5 worm cellular contexts compared by ENCODE assay signal in the genomic region with DNA sequence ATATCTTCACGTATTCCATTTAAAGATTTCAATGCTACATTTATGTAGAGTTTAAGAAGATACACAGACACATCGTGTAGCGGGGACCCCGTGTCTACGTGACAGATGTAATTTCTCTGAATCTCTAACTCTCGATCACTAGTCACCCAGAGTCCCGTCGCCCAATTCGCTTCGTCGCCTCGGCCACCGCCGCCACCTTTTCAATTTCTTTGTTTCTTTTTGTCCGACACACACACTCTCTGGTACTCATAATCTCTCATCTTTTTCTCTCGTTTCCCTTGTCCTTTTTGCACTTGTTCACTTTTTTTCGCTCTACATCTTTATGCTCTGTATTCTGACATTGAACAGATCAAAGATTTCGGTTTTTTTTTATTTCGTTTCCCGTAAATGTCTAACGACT.
TF ChIP-seq lines count a peak whose summit lies in the region.

No protein-coding gene starts in this region.

TF ChIP-seq in whole organism, L1 larva, 84 proteins besides CTCF, POLR2A, EP300 and RAD21 (continued from another document and continues in another):
- no peak for TF ChIP-seq hpl-2 (GFP tag; optimal IDR thresholded peaks at IDR 0.05; lab: Kevin White, UChicago)
- TF ChIP-seq snpc-4 (tag; optimal IDR thresholded peaks at IDR 0.05; lab: Kevin White, UChicago), result peak; percentile 62
- no peak for TF ChIP-seq vab-15 (tag; optimal IDR thresholded peaks at IDR 0.05; lab: Kevin White, UChicago)
- no peak for TF ChIP-seq ceh-90 (tag; optimal IDR thresholded peaks at IDR 0.05; lab: Kevin White, UChicago)
- peak; percentile 81 for TF ChIP-seq tbx-2 (tag; optimal IDR thresholded peaks at IDR 0.05; lab: Kevin White, UChicago)
- peak; percentile 92 for TF ChIP-seq nhr-85 (tag; lab: Kevin White, UChicago)
- no peak for TF ChIP-seq ztf-11 (tag; optimal IDR thresholded peaks at IDR 0.05; lab: Kevin White, UChicago)
- TF ChIP-seq ceh-63 (GFP tag; optimal IDR thresholded peaks at IDR 0.05; lab: Kevin White, UChicago), result no peak
- TF ChIP-seq lin-14 (GFP tag; optimal IDR thresholded peaks at IDR 0.05; lab: Kevin White, UChicago), result peak; percentile 93
- no peak for TF ChIP-seq fkh-10 (GFP tag; optimal IDR thresholded peaks at IDR 0.05; lab: Kevin White, UChicago)
- TF ChIP-seq C34B4.2 (tag; optimal IDR thresholded peaks at IDR 0.05; lab: Kevin White, UChicago), result no peak
- TF ChIP-seq egl-27 (tag; optimal IDR thresholded peaks at IDR 0.05; lab: Kevin White, UChicago), result peak; percentile 40 to 52
- no peak for TF ChIP-seq sptf-1 (tag; optimal IDR thresholded peaks at IDR 0.05; lab: Kevin White, UChicago)
- TF ChIP-seq nhr-71 (tag; optimal IDR thresholded peaks at IDR 0.05; lab: Kevin White, UChicago), result peak; percentile 90
- no peak for TF ChIP-seq ama-1 (optimal IDR thresholded peaks at IDR 0.05; lab: Kevin White, UChicago)
- TF ChIP-seq egl-13 (tag; optimal IDR thresholded peaks at IDR 0.05; lab: Kevin White, UChicago), result no peak
- peak; percentile 62 for TF ChIP-seq dsc-1 (tag; optimal IDR thresholded peaks at IDR 0.05; lab: Kevin White, UChicago)
- peak; percentile 87 for TF ChIP-seq fkh-8 (tag; optimal IDR thresholded peaks at IDR 0.05; lab: Kevin White, UChicago)
- no peak for TF ChIP-seq ceh-8 (GFP tag; optimal IDR thresholded peaks at IDR 0.05; lab: Kevin White, UChicago)
- peak; percentile 72 for TF ChIP-seq swsn-7 (tag; optimal IDR thresholded peaks at IDR 0.05; lab: Kevin White, UChicago)
- TF ChIP-seq ets-5 (GFP tag; IDR thresholded peaks at IDR 0.05; lab: Robert Waterston, UW), result no peak
- no peak for TF ChIP-seq efl-3 (GFP tag; optimal IDR thresholded peaks at IDR 0.05; lab: Kevin White, UChicago)
- peak; percentile 46 for TF ChIP-seq elt-2 (tag; optimal IDR thresholded peaks at IDR 0.05; lab: Kevin White, UChicago)
- peak; percentile 41 for TF ChIP-seq pax-3 (tag; optimal IDR thresholded peaks at IDR 0.05; lab: Kevin White, UChicago)
- no peak for TF ChIP-seq ceh-88 (GFP tag; IDR thresholded peaks at IDR 0.05; lab: Robert Waterston, UW)
- peak; percentile 32 for TF ChIP-seq aly-2 (tag; optimal IDR thresholded peaks at IDR 0.05; lab: Kevin White, UChicago)
- TF ChIP-seq grh-1 (GFP tag; IDR thresholded peaks at IDR 0.05; lab: Robert Waterston, UW), result no peak

TF ChIP-seq in whole organism, L2 larva, 48 proteins besides CTCF, POLR2A, EP300 and RAD21 (continued from another document):
- no peak for TF ChIP-seq peb-1 (tag; optimal IDR thresholded peaks at IDR 0.05; lab: Kevin White, UChicago)
- TF ChIP-seq crh-2 (tag; optimal IDR thresholded peaks at IDR 0.05; lab: Kevin White, UChicago), result peak; percentile 82
- peak; percentile 45 for TF ChIP-seq ceh-16 (tag; optimal IDR thresholded peaks at IDR 0.05; lab: Kevin White, UChicago)
- peak; percentile 67 for TF ChIP-seq sma-3 (GFP tag; optimal IDR thresholded peaks at IDR 0.05; lab: Kevin White, UChicago)
- TF ChIP-seq nhr-12 (tag; optimal IDR thresholded peaks at IDR 0.05; lab: Kevin White, UChicago), result no peak
- TF ChIP-seq nhr-11 (tag; optimal IDR thresholded peaks at IDR 0.05; lab: Kevin White, UChicago), result no peak
- TF ChIP-seq zag-1 (tag; optimal IDR thresholded peaks at IDR 0.05; lab: Kevin White, UChicago), result peak; percentile 48
- peak; percentile 66 for TF ChIP-seq nhr-25 (tag; optimal IDR thresholded peaks at IDR 0.05; lab: Kevin White, UChicago)
- no peak for TF ChIP-seq skn-1 (tag; optimal IDR thresholded peaks at IDR 0.05; lab: Kevin White, UChicago)
- TF ChIP-seq nhr-129 (tag; optimal IDR thresholded peaks at IDR 0.05; lab: Kevin White, UChicago), result peak; percentile 82
- peak; percentile 23 for TF ChIP-seq gmeb-1 (tag; optimal IDR thresholded peaks at IDR 0.05; lab: Kevin White, UChicago)
- TF ChIP-seq ama-1 (optimal IDR thresholded peaks at IDR 0.05; lab: Kevin White, UChicago), result peak; percentile 41
- no peak for TF ChIP-seq alr-1 (tag; optimal IDR thresholded peaks at IDR 0.05; lab: Kevin White, UChicago)
- peak; percentile 8 to 65 for TF ChIP-seq lsy-2 (tag; optimal IDR thresholded peaks at IDR 0.05; lab: Kevin White, UChicago)
- peak; percentile 75 for TF ChIP-seq lin-13 (GFP tag; optimal IDR thresholded peaks at IDR 0.05; lab: Kevin White, UChicago)
- peak; percentile 92 for TF ChIP-seq fos-1 (tag; optimal IDR thresholded peaks at IDR 0.05; lab: Kevin White, UChicago)
- TF ChIP-seq Y55F3AM.14 (GFP tag; optimal IDR thresholded peaks at IDR 0.05; lab: Kevin White, UChicago), result peak; percentile 68
- no peak for TF ChIP-seq nhr-77 (tag; optimal IDR thresholded peaks at IDR 0.05; lab: Kevin White, UChicago)
- peak; percentile 5 for TF ChIP-seq mab-5 (tag; optimal IDR thresholded peaks at IDR 0.05; lab: Kevin White, UChicago)
- peak; percentile 44 for TF ChIP-seq egl-27 (tag; optimal IDR thresholded peaks at IDR 0.05; lab: Kevin White, UChicago)
- TF ChIP-seq ceh-82 (tag; optimal IDR thresholded peaks at IDR 0.05; lab: Kevin White, UChicago), result no peak
- peak; percentile 92 for TF ChIP-seq sma-9 (GFP tag; optimal IDR thresholded peaks at IDR 0.05; lab: Kevin White, UChicago)
- no peak for TF ChIP-seq sma-9 (tag; optimal IDR thresholded peaks at IDR 0.05; lab: Kevin White, UChicago)
- no peak for TF ChIP-seq unc-39 (tag; optimal IDR thresholded peaks at IDR 0.05; lab: Kevin White, UChicago)

TF ChIP-seq in whole organism, L3 larva, 47 proteins besides CTCF, POLR2A, EP300 and RAD21 (continued from another document and continues in another):
- TF ChIP-seq nhr-77 (tag; optimal IDR thresholded peaks at IDR 0.05; lab: Kevin White, UChicago), result no peak
- TF ChIP-seq eor-1 (tag; optimal IDR thresholded peaks at IDR 0.05; lab: Kevin White, UChicago), result no peak
- peak; percentile 86 for TF ChIP-seq ama-1 (optimal IDR thresholded peaks at IDR 0.05; lab: Kevin White, UChicago)
- TF ChIP-seq R02D3.7 (tag; optimal IDR thresholded peaks at IDR 0.05; lab: Kevin White, UChicago), result peak; percentile 4
- TF ChIP-seq nhr-28 (tag; optimal IDR thresholded peaks at IDR 0.05; lab: Kevin White, UChicago), result no peak
- peak; percentile 90 for TF ChIP-seq pha-4 (tag; optimal IDR thresholded peaks at IDR 0.05; lab: Kevin White, UChicago)
- no peak for TF ChIP-seq daf-12 (tag; optimal IDR thresholded peaks at IDR 0.05; lab: Kevin White, UChicago)
- peak; percentile 77 for TF ChIP-seq elt-2 (tag; optimal IDR thresholded peaks at IDR 0.05; lab: Kevin White, UChicago)
- TF ChIP-seq nhr-43 (tag; optimal IDR thresholded peaks at IDR 0.05; lab: Kevin White, UChicago; ENCODE audit: poor library complexity, severe bottlenecking), result peak; percentile 57
- no peak for TF ChIP-seq fos-1 (tag; optimal IDR thresholded peaks at IDR 0.05; lab: Kevin White, UChicago)
- TF ChIP-seq unc-62 (GFP tag; optimal IDR thresholded peaks at IDR 0.05; lab: Kevin White, UChicago), result no peak
- peak; percentile 68 for TF ChIP-seq hmg-11 (tag; optimal IDR thresholded peaks at IDR 0.05; lab: Kevin White, UChicago)
- TF ChIP-seq ceh-9 (tag; optimal IDR thresholded peaks at IDR 0.05; lab: Kevin White, UChicago), result no peak
- peak; percentile 32 for TF ChIP-seq snpc-4 (tag; optimal IDR thresholded peaks at IDR 0.05; lab: Kevin White, UChicago)
- peak; percentile 99 for TF ChIP-seq skn-1 (tag; optimal IDR thresholded peaks at IDR 0.05; lab: Kevin White, UChicago)
- TF ChIP-seq unc-39 (tag; optimal IDR thresholded peaks at IDR 0.05; lab: Kevin White, UChicago), result no peak
- TF ChIP-seq elt-3 (tag; optimal IDR thresholded peaks at IDR 0.05; lab: Kevin White, UChicago), result no peak
- peak; percentile 52 for TF ChIP-seq ceh-28 (tag; optimal IDR thresholded peaks at IDR 0.05; lab: Kevin White, UChicago)
- peak; percentile 54 for TF ChIP-seq lin-15B (tag; optimal IDR thresholded peaks at IDR 0.05; lab: Kevin White, UChicago)
- TF ChIP-seq lin-39 (tag; optimal IDR thresholded peaks at IDR 0.05; lab: Kevin White, UChicago), result peak; percentile 53
- peak; percentile 77 for TF ChIP-seq nhr-25 (tag; optimal IDR thresholded peaks at IDR 0.05; lab: Kevin White, UChicago)
- no peak for TF ChIP-seq nhr-67 (tag; optimal IDR thresholded peaks at IDR 0.05; lab: Kevin White, UChicago)
- no peak for TF ChIP-seq fkh-2 (tag; optimal IDR thresholded peaks at IDR 0.05; lab: Kevin White, UChicago)
- no peak for TF ChIP-seq fkh-10 (GFP tag; optimal IDR thresholded peaks at IDR 0.05; lab: Kevin White, UChicago)
- TF ChIP-seq sea-2 (GFP tag; optimal IDR thresholded peaks at IDR 0.05; lab: Kevin White, UChicago), result no peak
- no peak for TF ChIP-seq aly-2 (tag; optimal IDR thresholded peaks at IDR 0.05; lab: Kevin White, UChicago)
- TF ChIP-seq nhr-237 (tag; optimal IDR thresholded peaks at IDR 0.05; lab: Kevin White, UChicago), result no peak
- TF ChIP-seq zag-1 (tag; optimal IDR thresholded peaks at IDR 0.05; lab: Kevin White, UChicago), result no peak
- no peak for TF ChIP-seq ztf-4 (tag; optimal IDR thresholded peaks at IDR 0.05; lab: Kevin White, UChicago)

TF ChIP-seq in whole organism, L4 larva, 104 proteins besides CTCF, POLR2A, EP300 and RAD21 (continued from another document and continues in another):
- TF ChIP-seq gei-8 (GFP tag; optimal IDR thresholded peaks at IDR 0.05; lab: Kevin White, UChicago) (no peak), cey-2 (tag; optimal IDR thresholded peaks at IDR 0.05; lab: Kevin White, UChicago; ENCODE audit: borderline replicate concordance, insufficient read depth) (peak; percentile 64), arid-1 (GFP tag; conservative IDR thresholded peaks at IDR 0.05; lab: Robert Waterston, UW) (0 out of 2 replicates have a peak, but pooled peaks have one; percentile 12), lin-13 (GFP tag; optimal IDR thresholded peaks at IDR 0.05; lab: Kevin White, UChicago) (peak; percentile 45), lin-1 (GFP tag; IDR thresholded peaks at IDR 0.05; lab: Robert Waterston, UW) (peak; percentile 67), F26F4.8 (GFP tag; conservative IDR thresholded peaks at IDR 0.05; lab: Robert Waterston, UW) (no peak), F44E2.7 (GFP tag; IDR thresholded peaks at IDR 0.05; lab: Robert Waterston, UW) (no peak), mdl-1 (tag; optimal IDR thresholded peaks at IDR 0.05; lab: Kevin White, UChicago) (peak; percentile 27 to 84), hlh-30 (tag; optimal IDR thresholded peaks at IDR 0.05; lab: Kevin White, UChicago; ENCODE audit: insufficient read depth) (peak; percentile 62), T20F7.1 (GFP tag; optimal IDR thresholded peaks at IDR 0.05; lab: Kevin White, UChicago) (no peak), madf-5 (GFP tag; IDR thresholded peaks at IDR 0.05; lab: Robert Waterston, UW) (no peak), ama-1 (optimal IDR thresholded peaks at IDR 0.05; lab: Kevin White, UChicago) (no peak), nhr-41 (GFP tag; IDR thresholded peaks at IDR 0.05; lab: Robert Waterston, UW) (no peak), mxl-2 (GFP tag; conservative IDR thresholded peaks at IDR 0.05; lab: Robert Waterston, UW) (no peak), egl-43 (GFP tag; IDR thresholded peaks at IDR 0.05; lab: Robert Waterston, UW) (no peak), dmd-6 (GFP tag; IDR thresholded peaks at IDR 0.05; lab: Robert Waterston, UW) (peak; percentile 93), tag-97 (GFP tag; IDR thresholded peaks at IDR 0.05; lab: Robert Waterston, UW) (no peak), dpl-1 (GFP tag; optimal IDR thresholded peaks at IDR 0.05; lab: Kevin White, UChicago) (peak; percentile 38), ceh-20 (GFP tag; IDR thresholded peaks at IDR 0.05; lab: Robert Waterston, UW) (peak; percentile 76), jun-1 (tag; optimal IDR thresholded peaks at IDR 0.05; lab: Kevin White, UChicago) (peak; percentile 18), nhr-10 (tag; optimal IDR thresholded peaks at IDR 0.05; lab: Kevin White, UChicago) (peak; percentile 27), nhr-237 (tag; optimal IDR thresholded peaks at IDR 0.05; lab: Kevin White, UChicago) (no peak), spr-3 (GFP tag; optimal IDR thresholded peaks at IDR 0.05; lab: Kevin White, UChicago) (no peak), snpc-4 (tag; optimal IDR thresholded peaks at IDR 0.05; lab: Kevin White, UChicago) (no peak), egl-27 (tag; optimal IDR thresholded peaks at IDR 0.05; lab: Kevin White, UChicago) (no peak), mxl-3 (GFP tag; optimal IDR thresholded peaks at IDR 0.05; lab: Kevin White, UChicago) (peak; percentile 76), T26A8.4 (GFP tag; IDR thresholded peaks at IDR 0.05; lab: Robert Waterston, UW) (no peak), unc-62 (GFP tag; optimal IDR thresholded peaks at IDR 0.05 in 1 of 2; lab: Kevin White, UChicago) (peak in 1 of 2 experiments; percentile 97), unc-62 (tag; optimal IDR thresholded peaks at IDR 0.05; lab: Kevin White, UChicago) (no peak), mep-1 (tag; optimal IDR thresholded peaks at IDR 0.05; lab: Kevin White, UChicago) (peak; percentile 83)

TF ChIP-seq in whole organism, late embryonic, 69 proteins besides CTCF, POLR2A, EP300 and RAD21 (continued from another document and continues in another):
- peak; percentile 73 for TF ChIP-seq tbx-2 (tag; optimal IDR thresholded peaks at IDR 0.05; lab: Kevin White, UChicago)
- no peak for TF ChIP-seq ttx-3 (tag; optimal IDR thresholded peaks at IDR 0.05; lab: Kevin White, UChicago)
- peak; percentile 3 for TF ChIP-seq pat-9 (tag; optimal IDR thresholded peaks at IDR 0.05; lab: Kevin White, UChicago)
- TF ChIP-seq unc-42 (tag; optimal IDR thresholded peaks at IDR 0.05; lab: Kevin White, UChicago), result no peak
- no peak for TF ChIP-seq ceh-22 (tag; optimal IDR thresholded peaks at IDR 0.05; lab: Kevin White, UChicago)
- no peak for TF ChIP-seq mec-3 (tag; optimal IDR thresholded peaks at IDR 0.05; lab: Kevin White, UChicago; ENCODE audit: borderline replicate concordance)
- no peak for TF ChIP-seq ceh-9 (tag; optimal IDR thresholded peaks at IDR 0.05; lab: Kevin White, UChicago)
- no peak for TF ChIP-seq pqm-1 (tag; optimal IDR thresholded peaks at IDR 0.05; lab: Kevin White, UChicago)
- no peak for TF ChIP-seq pha-2 (tag; optimal IDR thresholded peaks at IDR 0.05; lab: Kevin White, UChicago)
- peak; percentile 49 for TF ChIP-seq hlh-8 (tag; optimal IDR thresholded peaks at IDR 0.05; lab: Kevin White, UChicago)
- no peak for TF ChIP-seq ahr-1 (tag; optimal IDR thresholded peaks at IDR 0.05; lab: Kevin White, UChicago)
- no peak for TF ChIP-seq sdc-2 (tag; optimal IDR thresholded peaks at IDR 0.05; lab: Kevin White, UChicago)
- TF ChIP-seq syd-9 (tag; optimal IDR thresholded peaks at IDR 0.05; lab: Kevin White, UChicago), result peak; percentile 22
- no peak for TF ChIP-seq ceh-48 (tag; optimal IDR thresholded peaks at IDR 0.05; lab: Kevin White, UChicago)
- no peak for TF ChIP-seq K02D7.2 (tag; optimal IDR thresholded peaks at IDR 0.05; lab: Kevin White, UChicago)
- no peak for TF ChIP-seq ceh-24 (tag; optimal IDR thresholded peaks at IDR 0.05; lab: Kevin White, UChicago)
- TF ChIP-seq che-1 (tag; optimal IDR thresholded peaks at IDR 0.05; lab: Kevin White, UChicago), result no peak
- TF ChIP-seq ztf-16 (tag; optimal IDR thresholded peaks at IDR 0.05; lab: Kevin White, UChicago), result no peak
- TF ChIP-seq pag-3 (tag; optimal IDR thresholded peaks at IDR 0.05; lab: Kevin White, UChicago; ENCODE audit: borderline replicate concordance), result no peak
- TF ChIP-seq eyg-1 (tag; optimal IDR thresholded peaks at IDR 0.05; lab: Kevin White, UChicago), result no peak
- TF ChIP-seq ets-4 (tag; optimal IDR thresholded peaks at IDR 0.05; lab: Kevin White, UChicago), result no peak
- no peak for TF ChIP-seq tbx-7 (tag; optimal IDR thresholded peaks at IDR 0.05; lab: Kevin White, UChicago)
- TF ChIP-seq rnt-1 (tag; optimal IDR thresholded peaks at IDR 0.05; lab: Kevin White, UChicago), result peak; percentile 66
- no peak for TF ChIP-seq pha-4 (tag; optimal IDR thresholded peaks at IDR 0.05; lab: Kevin White, UChicago)
- no peak for TF ChIP-seq elt-2 (tag; optimal IDR thresholded peaks at IDR 0.05; lab: Kevin White, UChicago)
- TF ChIP-seq ceh-30 (tag; optimal IDR thresholded peaks at IDR 0.05; lab: Kevin White, UChicago), result no peak
- no peak for TF ChIP-seq hlh-30 (tag; optimal IDR thresholded peaks at IDR 0.05; lab: Kevin White, UChicago; ENCODE audit: insufficient read depth)
- no peak for TF ChIP-seq fkh-6 (tag; optimal IDR thresholded peaks at IDR 0.05; lab: Kevin White, UChicago)
- no peak for TF ChIP-seq npax-4 (tag; optimal IDR thresholded peaks at IDR 0.05; lab: Kevin White, UChicago)
- peak; percentile 69 for TF ChIP-seq dve-1 (tag; optimal IDR thresholded peaks at IDR 0.05; lab: Kevin White, UChicago)
- TF ChIP-seq ceh-6 (GFP tag; optimal IDR thresholded peaks at IDR 0.05; lab: Kevin White, UChicago), result no peak
- TF ChIP-seq ceh-34 (tag; optimal IDR thresholded peaks at IDR 0.05; lab: Kevin White, UChicago), result peak; percentile 19
- TF ChIP-seq Y22D7AL.16 (tag; optimal IDR thresholded peaks at IDR 0.05; lab: Kevin White, UChicago), result no peak
- TF ChIP-seq nfya-1 (tag; optimal IDR thresholded peaks at IDR 0.05; lab: Kevin White, UChicago), result peak; percentile 77
- TF ChIP-seq C38D4.7 (GFP tag; optimal IDR thresholded peaks at IDR 0.05; lab: Kevin White, UChicago), result no peak
- no peak for TF ChIP-seq pros-1 (tag; optimal IDR thresholded peaks at IDR 0.05; lab: Kevin White, UChicago)
